Fruit fly (Drosophila melanogaster): ENCODE measurements around the gene I-2.

- no peak for TF ChIP-seq EcR (GFP tag; optimal IDR thresholded peaks at IDR 0.05)
- no peak for TF ChIP-seq rn (GFP tag; IDR thresholded peaks at IDR 0.05)
- no peak for TF ChIP-seq CG13204 (GFP tag; optimal IDR thresholded peaks at IDR 0.05)
- TF ChIP-seq Snoo (tag; optimal IDR thresholded peaks at IDR 0.05) = no peak
- TF ChIP-seq CG9948 (tag; optimal IDR thresholded peaks at IDR 0.05) = no peak
- TF ChIP-seq CG8301 (tag; optimal IDR thresholded peaks at IDR 0.05) = no peak
- TF ChIP-seq CG34367 (tag; optimal IDR thresholded peaks at IDR 0.05) = no peak
- TF ChIP-seq D1 (tag; optimal IDR thresholded peaks at IDR 0.05) = no peak
- TF ChIP-seq CG17806 (tag; optimal IDR thresholded peaks at IDR 0.05) = no peak
These were observed 7.5 kb downstream of the I-2 start for dm6 chr3L:9829154-9829553.
